Fruit fly (Drosophila melanogaster) whole organism, larva: ENCODE data around the gene CG32640.

Experiments used
- noc ChIP-seq: fragments of 200-800 bp; sonication (Bioruptor generic); optimal IDR thresholded peaks from 3 replicates; lab custom pipeline; 2019; ENCODE audit warnings: missing biosample characterization, mild to moderate bottlenecking, missing genetic modification characterization, moderate library complexity

Gene CG32640

DNA sequence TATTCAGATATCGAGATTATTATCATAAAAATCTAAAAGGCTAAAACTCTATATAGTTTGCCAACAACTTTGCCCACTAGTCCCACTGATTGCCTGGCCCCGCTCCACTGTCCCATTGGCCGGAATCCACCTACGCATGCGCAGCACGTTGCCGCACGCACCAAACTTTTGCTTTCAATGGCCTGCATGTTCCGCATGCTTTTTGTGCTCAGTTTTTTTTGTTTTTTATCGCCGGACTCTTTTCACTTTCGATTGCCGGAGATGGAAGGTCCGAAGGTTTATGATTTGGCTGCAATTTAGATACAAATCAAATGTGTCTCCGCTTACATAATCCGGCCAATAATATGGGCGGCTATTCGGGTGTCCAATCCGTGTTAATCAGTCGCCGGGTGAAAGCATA, 14.4 kb downstream of the CG32640 start:
- TF ChIP-seq noc (tag; lab: Kevin White, UChicago), result no peak

dm6 chrX:13194249-13194648, 16.4 kb downstream of the CG32640 start, which contains the start of gene Coq5:
Gene Coq5, minus strand, starts transcription at chrX:13194551.
- TF ChIP-seq noc (tag; lab: Kevin White, UChicago), result no peak

DNA sequence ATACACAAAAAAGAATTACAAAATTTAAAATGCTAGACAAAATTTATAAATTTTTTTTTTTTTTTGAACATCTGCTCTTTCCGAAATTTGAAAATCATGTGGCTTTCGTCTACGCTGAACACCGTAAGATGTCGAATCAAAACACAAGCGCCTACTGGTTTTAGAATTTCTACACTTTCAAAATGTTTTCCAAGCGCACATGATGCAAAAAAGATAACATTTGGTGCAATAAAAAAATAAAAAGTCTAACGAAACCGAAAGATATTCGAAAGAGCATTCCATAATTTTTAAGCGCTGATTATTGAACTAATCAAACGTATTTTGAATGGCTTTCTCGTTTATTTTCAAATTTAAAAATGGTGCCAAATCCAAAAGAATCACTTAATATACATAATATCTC, 24.4 kb downstream of the CG32640 start, which contains the start of gene CG44437:
Gene CG44437 (minus strand): TSS at position 101 of the 400 bp plus-strand sequence.
- no peak for TF ChIP-seq noc (tag; lab: Kevin White, UChicago)

DNA sequence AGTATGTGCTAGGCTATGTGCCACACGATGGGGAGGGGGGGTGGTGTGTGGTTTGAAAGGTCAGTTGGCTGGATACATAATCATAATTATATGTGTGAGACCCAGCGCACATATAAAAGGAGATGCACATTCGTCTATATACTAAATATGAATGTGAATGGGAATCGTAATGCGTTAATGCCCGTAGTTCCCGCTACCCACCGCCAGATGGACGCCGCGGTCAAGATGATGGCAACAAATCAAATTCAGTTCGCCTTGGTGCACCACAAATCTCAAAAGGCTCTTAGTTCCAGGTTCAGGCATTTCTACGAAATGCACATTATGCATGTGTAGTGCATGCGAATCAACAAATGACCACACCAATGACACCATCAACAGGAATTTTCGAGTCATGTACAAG, 26.9 kb downstream of the CG32640 start:
- no peak for TF ChIP-seq noc (tag; lab: Kevin White, UChicago)

DNA sequence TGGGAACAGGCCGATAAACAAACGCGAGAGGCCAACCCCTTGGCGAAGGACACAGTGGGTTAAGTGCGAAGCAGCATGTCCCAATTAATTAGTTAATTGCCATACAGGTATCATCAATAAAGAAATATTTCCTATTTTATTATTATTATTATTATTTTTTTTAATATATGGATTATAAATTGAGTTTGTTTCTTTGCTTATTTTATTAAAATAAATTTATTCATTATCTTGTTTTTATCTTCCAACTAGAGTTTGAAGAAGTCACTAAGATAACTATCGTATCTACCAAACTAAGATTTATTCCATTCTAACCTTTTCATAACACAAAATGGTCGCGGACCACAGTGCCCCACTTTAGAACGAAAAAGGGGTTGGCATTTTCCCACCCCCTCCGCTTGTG, 30.3 kb downstream of the CG32640 start:
- TF ChIP-seq noc (tag; lab: Kevin White, UChicago), result no peak

- no peak for TF ChIP-seq noc (tag; lab: Kevin White, UChicago)
Measured at dm6 chrX:13208554-13208953, 30.7 kb downstream of the CG32640 start.

dm6 chrX:13209410-13209809, 31.6 kb downstream of the CG32640 start:
- TF ChIP-seq noc (tag; lab: Kevin White, UChicago), result no peak

dm6 chrX:13210429-13210828, 32.6 kb downstream of the CG32640 start:
- no peak for TF ChIP-seq noc (tag; lab: Kevin White, UChicago)

dm6 chrX:13211357-13212137, 33.7 kb downstream of the CG32640 start, which contains the start of gene sno:
Gene sno, minus strand, starts transcription at chrX:13211674.
- no peak for TF ChIP-seq noc (tag; lab: Kevin White, UChicago)

DNA sequence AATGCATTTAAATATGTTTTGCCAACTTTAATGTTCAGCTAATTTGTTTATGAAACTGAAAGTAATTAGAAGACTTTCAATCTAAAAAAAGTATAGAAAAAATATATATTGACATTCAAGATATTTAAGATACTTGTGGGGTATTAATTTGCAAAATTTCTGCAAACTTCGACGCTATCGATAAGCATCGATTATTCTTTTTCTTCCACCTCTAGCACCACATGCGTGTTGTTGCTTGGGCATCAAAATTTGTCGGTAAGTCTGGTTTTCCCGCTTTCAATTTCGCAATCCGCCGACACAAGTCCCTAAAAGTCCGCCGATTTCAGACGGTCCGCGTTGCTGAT, 34.3 kb downstream of the CG32640 start, which contains the start of gene REG:
Gene REG (plus strand): TSS at position 188 of the 344 bp plus-strand sequence.
- TF ChIP-seq noc (tag; lab: Kevin White, UChicago), result no peak

- no peak for TF ChIP-seq noc (tag; lab: Kevin White, UChicago)
Measured at dm6 chrX:13214056-13214455, 36.3 kb downstream of the CG32640 start.

- no peak for TF ChIP-seq noc (tag; lab: Kevin White, UChicago)
Measured at dm6 chrX:13219290-13219689, 41.5 kb downstream of the CG32640 start.

- no peak for TF ChIP-seq noc (tag; lab: Kevin White, UChicago)
Measured at dm6 chrX:13220418-13220817, 42.6 kb downstream of the CG32640 start.

DNA sequence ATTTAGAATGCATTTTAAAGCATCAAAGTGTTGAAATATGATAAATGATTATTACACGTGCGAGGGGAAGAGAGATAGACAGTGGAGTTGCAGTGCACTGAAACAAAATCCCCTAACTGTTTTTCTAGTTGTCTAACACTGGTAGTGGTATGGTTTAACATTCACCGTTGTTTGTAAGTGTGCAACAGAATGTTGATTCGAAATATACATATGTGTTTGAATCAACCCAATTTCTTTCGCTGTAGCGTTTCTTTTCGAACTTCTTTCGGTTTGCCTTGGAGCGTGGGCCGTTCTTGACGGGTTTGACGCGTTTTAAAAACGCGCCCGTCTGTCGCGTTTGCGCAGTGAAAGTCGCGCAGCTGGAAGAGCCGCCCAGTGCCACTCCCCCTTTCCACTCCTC, 43.5 kb downstream of the CG32640 start:
- no peak for TF ChIP-seq noc (tag; lab: Kevin White, UChicago)

DNA sequence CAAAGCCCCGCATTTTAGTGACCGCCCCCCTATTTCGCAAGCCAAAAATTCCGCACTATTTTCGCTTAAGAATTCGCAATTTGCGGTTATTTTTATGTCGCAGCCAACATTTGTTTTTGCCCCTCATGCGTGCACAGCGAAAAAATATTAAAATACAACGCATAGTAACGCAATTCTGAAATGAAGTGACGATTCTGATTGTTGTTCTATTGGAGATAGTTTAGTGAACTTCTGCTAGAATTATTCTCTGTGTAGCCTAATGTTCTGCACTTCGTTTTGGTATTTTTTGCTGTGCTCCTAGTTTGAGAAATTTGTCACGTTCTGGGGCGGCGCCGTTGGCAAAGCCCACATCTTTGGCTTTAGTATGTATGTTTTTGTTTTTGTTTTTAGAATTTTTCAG, 44.0 kb downstream of the CG32640 start:
- TF ChIP-seq noc (tag; lab: Kevin White, UChicago), result no peak

DNA sequence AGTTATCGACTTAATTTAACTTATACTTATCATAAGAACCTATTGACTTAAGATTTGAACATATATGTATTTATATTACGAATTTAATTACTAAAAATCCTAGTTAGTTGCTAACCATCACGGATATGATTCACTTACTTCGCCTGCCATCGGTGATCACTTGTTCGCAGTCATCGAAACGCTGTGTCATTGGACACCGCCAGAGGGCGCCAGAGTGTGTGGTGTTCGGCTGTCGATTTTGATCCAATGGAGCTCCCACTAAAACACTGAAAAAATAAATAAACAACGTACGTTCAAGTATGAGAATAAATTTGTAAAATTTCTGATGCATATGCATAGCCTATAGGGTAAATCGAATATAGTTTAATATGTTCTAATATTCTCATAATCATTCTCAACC, 47.0 kb downstream of the CG32640 start:
- no peak for TF ChIP-seq noc (tag; lab: Kevin White, UChicago)

DNA sequence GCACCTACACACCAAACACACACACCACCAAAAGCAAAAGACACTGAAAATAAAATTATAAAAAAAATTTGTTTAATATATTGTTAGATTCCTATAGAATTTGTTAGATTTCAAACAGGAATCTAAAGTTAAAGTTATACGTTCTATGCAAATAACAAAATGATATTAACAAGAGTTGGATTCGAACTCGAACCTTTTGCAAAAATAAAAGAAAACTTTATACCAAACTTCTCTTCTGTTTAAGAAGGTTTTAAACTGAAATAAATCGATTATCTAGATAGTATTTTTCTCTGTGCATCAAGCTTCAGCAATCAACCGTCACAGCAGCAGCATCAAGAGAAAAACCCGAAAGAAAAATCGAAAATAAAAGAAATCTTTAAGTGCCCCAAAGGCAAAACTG, 48.7 kb downstream of the CG32640 start:
- TF ChIP-seq noc (tag; lab: Kevin White, UChicago), result no peak
